ENCODE assay signal across 1 fruit fly cellular context in genomic region chr3R:23053936-23054335, dm6.
TF ChIP-seq lines count a peak whose summit lies in the region.

Gene p53, minus strand, starts transcription at chr3R:23054082.

TF ChIP-seq in whole organism, embryonic, 481 proteins besides CTCF, POLR2A, EP300 and RAD21 (continued from another document and continues in another):
- peak; percentile 64 for TF ChIP-seq CG10267 (tag; optimal IDR thresholded peaks at IDR 0.05; lab: Kevin White, UChicago)
- peak; percentile 67 for TF ChIP-seq CoRest (tag; optimal IDR thresholded peaks at IDR 0.05; lab: Kevin White, UChicago)
- TF ChIP-seq btn (GFP tag; optimal IDR thresholded peaks at IDR 0.05; lab: Kevin White, UChicago): peak; percentile 68
- TF ChIP-seq bcd (GFP tag; optimal IDR thresholded peaks at IDR 0.05; lab: Kevin White, UChicago): peak; percentile 89
- peak; percentile 21 for TF ChIP-seq Usf (GFP tag; optimal IDR thresholded peaks at IDR 0.05; lab: Kevin White, UChicago)
- peak; percentile 79 for TF ChIP-seq vvl (GFP tag; IDR thresholded peaks at IDR 0.05; lab: Robert Waterston, UW)
- TF ChIP-seq CG12071 (GFP tag; optimal IDR thresholded peaks at IDR 0.05; lab: Kevin White, UChicago): peak; percentile 82
- peak; percentile 69 for TF ChIP-seq emc (GFP tag; optimal IDR thresholded peaks at IDR 0.05; lab: Kevin White, UChicago)
- peak; percentile 76 for TF ChIP-seq unc-4 (GFP tag; IDR thresholded peaks at IDR 0.05; lab: Robert Waterston, UW; ENCODE audit: partially characterized antibody)
- TF ChIP-seq Sry-δ (GFP tag; optimal IDR thresholded peaks at IDR 0.05; lab: Kevin White, UChicago): peak; percentile 74
- peak; percentile 55 for TF ChIP-seq CG2678 (tag; optimal IDR thresholded peaks at IDR 0.05; lab: Kevin White, UChicago)
- no peak for TF ChIP-seq Taf1 (GFP tag; IDR thresholded peaks at IDR 0.05; lab: Robert Waterston, UW)
- peak; percentile 45 for TF ChIP-seq sqz (GFP tag; optimal IDR thresholded peaks at IDR 0.05; lab: Kevin White, UChicago)
- peak; percentile 88 for TF ChIP-seq CG33213 (GFP tag; optimal IDR thresholded peaks at IDR 0.05; lab: Kevin White, UChicago)
- TF ChIP-seq CG15514 (GFP tag; optimal IDR thresholded peaks at IDR 0.05; lab: Kevin White, UChicago): peak; percentile 87
- TF ChIP-seq Bdp1 (GFP tag; optimal IDR thresholded peaks at IDR 0.05; lab: Kevin White, UChicago): peak; percentile 41
- TF ChIP-seq Bgb (GFP tag; IDR thresholded peaks at IDR 0.05; lab: Robert Waterston, UW; ENCODE audit: partially characterized antibody): peak; percentile 76
- peak; percentile 66 for TF ChIP-seq CG14441 (GFP tag; IDR thresholded peaks at IDR 0.05; lab: Robert Waterston, UW)
- peak; percentile 74 for TF ChIP-seq odd (GFP tag; optimal IDR thresholded peaks at IDR 0.05; lab: Kevin White, UChicago)
- TF ChIP-seq CG13296 (GFP tag; optimal IDR thresholded peaks at IDR 0.05; lab: Kevin White, UChicago): peak; percentile 76
- no peak for TF ChIP-seq z (GFP tag; IDR thresholded peaks at IDR 0.05; lab: Robert Waterston, UW)
- peak; percentile 76 for TF ChIP-seq HLH3B (GFP tag; IDR thresholded peaks at IDR 0.05; lab: Robert Waterston, UW)
- peak; percentile 65 for TF ChIP-seq gsb (GFP tag; IDR thresholded peaks at IDR 0.05; lab: Robert Waterston, UW)
- peak; percentile 42; the same call in 1 of the 2 replicates for TF ChIP-seq klu (GFP tag; IDR thresholded peaks at IDR 0.05; lab: Robert Waterston, UW)
- TF ChIP-seq E2f2 (GFP tag; IDR thresholded peaks at IDR 0.05; lab: Robert Waterston, UW): peak; percentile 91
- peak; percentile 84 for TF ChIP-seq Dp (GFP tag; optimal IDR thresholded peaks at IDR 0.05; lab: Kevin White, UChicago)
- TF ChIP-seq NC2α (GFP tag; optimal IDR thresholded peaks at IDR 0.05; lab: Kevin White, UChicago): peak; percentile 32
- TF ChIP-seq org-1 (GFP tag; optimal IDR thresholded peaks at IDR 0.05; lab: Kevin White, UChicago): peak; percentile 43
- TF ChIP-seq YL-1 (GFP tag; optimal IDR thresholded peaks at IDR 0.05; lab: Kevin White, UChicago): peak; percentile 44
- peak; percentile 79 for TF ChIP-seq BEAF-32 (GFP tag; optimal IDR thresholded peaks at IDR 0.05; lab: Kevin White, UChicago)
- TF ChIP-seq maf-S (GFP tag; optimal IDR thresholded peaks at IDR 0.05; lab: Kevin White, UChicago): peak; percentile 68
- TF ChIP-seq mirr (GFP tag; optimal IDR thresholded peaks at IDR 0.05; lab: Kevin White, UChicago): peak; percentile 73
- TF ChIP-seq Blimp-1 (GFP tag; optimal IDR thresholded peaks at IDR 0.05; lab: Kevin White, UChicago): peak; percentile 41
- peak; percentile 18 for TF ChIP-seq Nf-YC (tag; optimal IDR thresholded peaks at IDR 0.05; lab: Kevin White, UChicago)
- TF ChIP-seq CG13624 (GFP tag; optimal IDR thresholded peaks at IDR 0.05; lab: Kevin White, UChicago): peak; percentile 84
- TF ChIP-seq luna (GFP tag; optimal IDR thresholded peaks at IDR 0.05; lab: Kevin White, UChicago): peak; percentile 64
- TF ChIP-seq Atf6 (GFP tag; IDR thresholded peaks at IDR 0.05; lab: Robert Waterston, UW): peak; percentile 58
- peak; percentile 80 for TF ChIP-seq CrebB (tag; optimal IDR thresholded peaks at IDR 0.05; lab: Kevin White, UChicago)
- TF ChIP-seq CG4282 (GFP tag; optimal IDR thresholded peaks at IDR 0.05; lab: Kevin White, UChicago): peak; percentile 30
- TF ChIP-seq row (GFP tag; IDR thresholded peaks at IDR 0.05; lab: Robert Waterston, UW): peak; percentile 55
- TF ChIP-seq Awh (GFP tag; IDR thresholded peaks at IDR 0.05; lab: Robert Waterston, UW): peak; percentile 78
- TF ChIP-seq CG11560 (tag; IDR thresholded peaks at IDR 0.05; lab: Robert Waterston, UW): no peak; the same call in 2 of the 3 replicates
- peak; percentile 60 for TF ChIP-seq fu2 (GFP tag; optimal IDR thresholded peaks at IDR 0.05; lab: Kevin White, UChicago)
- TF ChIP-seq CG12155 (GFP tag; optimal IDR thresholded peaks at IDR 0.05; lab: Kevin White, UChicago): peak; percentile 11
- TF ChIP-seq CG9932 (GFP tag; IDR thresholded peaks at IDR 0.05; lab: Robert Waterston, UW): peak; percentile 75
- peak; percentile 71 for TF ChIP-seq CG6813 (GFP tag; optimal IDR thresholded peaks at IDR 0.05; lab: Kevin White, UChicago)
- peak; percentile 81; the same call in 2 of the 3 replicates for TF ChIP-seq Dbx (GFP tag; IDR thresholded peaks at IDR 0.05; lab: Robert Waterston, UW)
- TF ChIP-seq CG12299 (tag; optimal IDR thresholded peaks at IDR 0.05; lab: Kevin White, UChicago): no peak
- TF ChIP-seq Ravus (GFP tag; IDR thresholded peaks at IDR 0.05; lab: Robert Waterston, UW): no peak
- peak; percentile 59 for TF ChIP-seq pho (GFP tag; optimal IDR thresholded peaks at IDR 0.05; lab: Kevin White, UChicago)
- peak; percentile 27 for TF ChIP-seq kay (GFP tag; optimal IDR thresholded peaks at IDR 0.05; lab: Kevin White, UChicago)
- TF ChIP-seq sisA (GFP tag; IDR thresholded peaks at IDR 0.05; lab: Robert Waterston, UW): peak; percentile 24; the same call in 1 of the 2 replicates
- no peak for TF ChIP-seq Trl (optimal IDR thresholded peaks at IDR 0.05; lab: Kevin White, UChicago)
- TF ChIP-seq Trl (GFP tag; optimal IDR thresholded peaks at IDR 0.05; lab: Kevin White, UChicago): peak; percentile 75
- TF ChIP-seq abd-A (tag; optimal IDR thresholded peaks at IDR 0.05; lab: Kevin White, UChicago): no peak
- peak; percentile 76 for TF ChIP-seq CG18599 (GFP tag; optimal IDR thresholded peaks at IDR 0.05; lab: Kevin White, UChicago)
- peak; percentile 56 for TF ChIP-seq Myb (GFP tag; optimal IDR thresholded peaks at IDR 0.05; lab: Kevin White, UChicago)
- no peak for TF ChIP-seq Hr39 (optimal IDR thresholded peaks at IDR 0.05; lab: Kevin White, UChicago)
- peak; percentile 19 for TF ChIP-seq CG16815 (GFP tag; optimal IDR thresholded peaks at IDR 0.05; lab: Kevin White, UChicago)
- no peak for TF ChIP-seq bowl (GFP tag; IDR thresholded peaks at IDR 0.05; lab: Robert Waterston, UW)
- peak; percentile 55; the same call in 1 of the 2 replicates for TF ChIP-seq ttk (GFP tag; IDR thresholded peaks at IDR 0.05; lab: Robert Waterston, UW)
- TF ChIP-seq CG4328 (GFP tag; optimal IDR thresholded peaks at IDR 0.05; lab: Kevin White, UChicago): peak; percentile 67
- TF ChIP-seq E2f1 (GFP tag; IDR thresholded peaks at IDR 0.05; lab: Robert Waterston, UW): 0 out of 2 replicates have a peak, but pooled peaks have one; percentile 20
- TF ChIP-seq tx (GFP tag; optimal IDR thresholded peaks at IDR 0.05; lab: Kevin White, UChicago): peak; percentile 12
- TF ChIP-seq CG7556 (GFP tag; optimal IDR thresholded peaks at IDR 0.05; lab: Kevin White, UChicago): peak; percentile 33
- peak; percentile 67 for TF ChIP-seq CG12104 (GFP tag; optimal IDR thresholded peaks at IDR 0.05; lab: Kevin White, UChicago)
- TF ChIP-seq jumu (GFP tag; optimal IDR thresholded peaks at IDR 0.05; lab: Kevin White, UChicago): no peak
- peak; percentile 55 for TF ChIP-seq CG4730 (GFP tag; IDR thresholded peaks at IDR 0.05; lab: Robert Waterston, UW)
- TF ChIP-seq Dref (GFP tag; IDR thresholded peaks at IDR 0.05; lab: Robert Waterston, UW): peak; percentile 88
- no peak for TF ChIP-seq pita (GFP tag; optimal IDR thresholded peaks at IDR 0.05; lab: Kevin White, UChicago)
- peak; percentile 56 for TF ChIP-seq CG17912 (GFP tag; optimal IDR thresholded peaks at IDR 0.05; lab: Kevin White, UChicago)
- TF ChIP-seq ftz-f1 (GFP tag; optimal IDR thresholded peaks at IDR 0.05; lab: Kevin White, UChicago): no peak
- no peak for TF ChIP-seq jigr1 (GFP tag; IDR thresholded peaks at IDR 0.05; lab: Robert Waterston, UW)
- no peak for TF ChIP-seq Poxn (GFP tag; IDR thresholded peaks at IDR 0.05; lab: Robert Waterston, UW)
- peak; percentile 18 for TF ChIP-seq MESR4 (GFP tag; optimal IDR thresholded peaks at IDR 0.05; lab: Kevin White, UChicago)
- TF ChIP-seq Nf-YB (GFP tag; optimal IDR thresholded peaks at IDR 0.05; lab: Kevin White, UChicago): peak; percentile 50
- TF ChIP-seq shn (GFP tag; optimal IDR thresholded peaks at IDR 0.05; lab: Kevin White, UChicago): peak; percentile 58
- TF ChIP-seq pfk (GFP tag; optimal IDR thresholded peaks at IDR 0.05; lab: Kevin White, UChicago): peak; percentile 37
- peak; percentile 63 for TF ChIP-seq CG10147 (GFP tag; optimal IDR thresholded peaks at IDR 0.05; lab: Kevin White, UChicago)
- no peak for TF ChIP-seq Xrp1 (GFP tag; IDR thresholded peaks at IDR 0.05; lab: Robert Waterston, UW)
- TF ChIP-seq CG3065 (GFP tag; optimal IDR thresholded peaks at IDR 0.05; lab: Kevin White, UChicago): no peak
- peak; percentile 64 for TF ChIP-seq ash1 (GFP tag; optimal IDR thresholded peaks at IDR 0.05; lab: Kevin White, UChicago)
- peak; percentile 61 for TF ChIP-seq Abd-B (GFP tag; optimal IDR thresholded peaks at IDR 0.05; lab: Kevin White, UChicago)
- TF ChIP-seq CG14710 (tag; optimal IDR thresholded peaks at IDR 0.05; lab: Kevin White, UChicago): peak; percentile 73
- no peak for TF ChIP-seq seq (GFP tag; IDR thresholded peaks at IDR 0.05; lab: Robert Waterston, UW)
- TF ChIP-seq lmd (GFP tag; IDR thresholded peaks at IDR 0.05; lab: Robert Waterston, UW): peak; percentile 79
- TF ChIP-seq HLH4C (GFP tag; IDR thresholded peaks at IDR 0.05; lab: Robert Waterston, UW; ENCODE audit: partially characterized antibody): peak; percentile 64
- TF ChIP-seq Aef1 (GFP tag; IDR thresholded peaks at IDR 0.05; lab: Robert Waterston, UW): peak; percentile 30; the same call in 2 of the 3 replicates
- no peak for TF ChIP-seq GATAe (GFP tag; conservative IDR thresholded peaks at IDR 0.05; lab: Robert Waterston, UW)
- no peak for TF ChIP-seq run (tag; optimal IDR thresholded peaks at IDR 0.05; lab: Kevin White, UChicago)
- peak; percentile 26 for TF ChIP-seq kni (GFP tag; optimal IDR thresholded peaks at IDR 0.05; lab: Kevin White, UChicago)
- TF ChIP-seq Med (GFP tag; lab: Kevin White, UChicago): peak; percentile 98
- peak; percentile 79 for TF ChIP-seq PHDP (tag; optimal IDR thresholded peaks at IDR 0.05; lab: Kevin White, UChicago)
- peak; percentile 49 for TF ChIP-seq CG8359 (GFP tag; optimal IDR thresholded peaks at IDR 0.05; lab: Kevin White, UChicago; ENCODE audit: borderline replicate concordance)
- peak; percentile 47 for TF ChIP-seq trh (GFP tag; optimal IDR thresholded peaks at IDR 0.05; lab: Kevin White, UChicago)
- TF ChIP-seq amos (GFP tag; IDR thresholded peaks at IDR 0.05; lab: Robert Waterston, UW; ENCODE audit: partially characterized antibody): peak; percentile 80
- peak; percentile 67 for TF ChIP-seq hbn (GFP tag; IDR thresholded peaks at IDR 0.05; lab: Robert Waterston, UW; ENCODE audit: partially characterized antibody)
- TF ChIP-seq sob (GFP tag; IDR thresholded peaks at IDR 0.05; lab: Robert Waterston, UW): peak; percentile 80
- TF ChIP-seq CG31388 (GFP tag; optimal IDR thresholded peaks at IDR 0.05; lab: Kevin White, UChicago): no peak
- peak; percentile 64 for TF ChIP-seq slp2 (GFP tag; optimal IDR thresholded peaks at IDR 0.05; lab: Kevin White, UChicago)
- no peak for TF ChIP-seq tll (GFP tag; optimal IDR thresholded peaks at IDR 0.05; lab: Kevin White, UChicago)
- TF ChIP-seq CG17385 (GFP tag; optimal IDR thresholded peaks at IDR 0.05; lab: Kevin White, UChicago): peak; percentile 72
- TF ChIP-seq schlank (tag; optimal IDR thresholded peaks at IDR 0.05; lab: Kevin White, UChicago): peak; percentile 74
- peak; percentile 73 for TF ChIP-seq CG17186 (GFP tag; optimal IDR thresholded peaks at IDR 0.05; lab: Kevin White, UChicago)
- TF ChIP-seq BtbVII (GFP tag; optimal IDR thresholded peaks at IDR 0.05; lab: Kevin White, UChicago): peak; percentile 79
- TF ChIP-seq Eip74EF (GFP tag; optimal IDR thresholded peaks at IDR 0.05; lab: Kevin White, UChicago): peak in 1 of 2 experiments; percentile 27
- TF ChIP-seq CG3838 (GFP tag; optimal IDR thresholded peaks at IDR 0.05; lab: Kevin White, UChicago): peak; percentile 38
- peak; percentile 48 for TF ChIP-seq Ssrp (tag; optimal IDR thresholded peaks at IDR 0.05; lab: Kevin White, UChicago)
- TF ChIP-seq jing (GFP tag; optimal IDR thresholded peaks at IDR 0.05; lab: Kevin White, UChicago): peak; percentile 34
- peak; percentile 54 for TF ChIP-seq CG15269 (tag; optimal IDR thresholded peaks at IDR 0.05; lab: Kevin White, UChicago)
- TF ChIP-seq Dll (GFP tag; IDR thresholded peaks at IDR 0.05; lab: Robert Waterston, UW; ENCODE audit: partially characterized antibody): peak; percentile 71
- TF ChIP-seq CG9817 (tag; optimal IDR thresholded peaks at IDR 0.05; lab: Kevin White, UChicago): peak; percentile 66
- TF ChIP-seq wdn (GFP tag; IDR thresholded peaks at IDR 0.05; lab: Robert Waterston, UW): peak; percentile 49; the same call in 1 of the 2 replicates
- TF ChIP-seq knrl (GFP tag; IDR thresholded peaks at IDR 0.05; lab: Robert Waterston, UW; ENCODE audit: partially characterized antibody): peak; percentile 74; the same call in 2 of the 3 replicates
- TF ChIP-seq Hr51 (GFP tag; optimal IDR thresholded peaks at IDR 0.05; lab: Kevin White, UChicago): peak; percentile 49 to 61
- TF ChIP-seq en (GFP tag; optimal IDR thresholded peaks at IDR 0.05; lab: Kevin White, UChicago): peak; percentile 37
- peak; percentile 90 for TF ChIP-seq stwl (tag; optimal IDR thresholded peaks at IDR 0.05; lab: Kevin White, UChicago)
- no peak for TF ChIP-seq pan (optimal IDR thresholded peaks at IDR 0.05; lab: Kevin White, UChicago)
- TF ChIP-seq pan (GFP tag; optimal IDR thresholded peaks at IDR 0.05 in 1 of 2, IDR thresholded peaks at IDR 0.05 in 1 of 2): peak in 1 of 2 experiments; percentile 73
- peak; percentile 73 for TF ChIP-seq CG12659 (GFP tag; optimal IDR thresholded peaks at IDR 0.05; lab: Kevin White, UChicago)
- TF ChIP-seq sna (GFP tag; IDR thresholded peaks at IDR 0.05; lab: Robert Waterston, UW; ENCODE audit: partially characterized antibody): peak; percentile 61; the same call in 1 of the 2 replicates
- peak; percentile 70 for TF ChIP-seq scrt (GFP tag; optimal IDR thresholded peaks at IDR 0.05; lab: Kevin White, UChicago)
- TF ChIP-seq CG6254 (GFP tag; optimal IDR thresholded peaks at IDR 0.05; lab: Kevin White, UChicago): peak; percentile 62
- TF ChIP-seq CG8924 (tag; optimal IDR thresholded peaks at IDR 0.05; lab: Kevin White, UChicago): no peak
- TF ChIP-seq CG18764 (GFP tag; optimal IDR thresholded peaks at IDR 0.05; lab: Kevin White, UChicago): peak; percentile 63
- TF ChIP-seq D (optimal IDR thresholded peaks at IDR 0.05; lab: Kevin White, UChicago): no peak
- peak; percentile 62 for TF ChIP-seq D (GFP tag; optimal IDR thresholded peaks at IDR 0.05; lab: Kevin White, UChicago)
- peak; percentile 48 for TF ChIP-seq Nf-YA (GFP tag; IDR thresholded peaks at IDR 0.05; lab: Robert Waterston, UW)
- peak; percentile 74 for TF ChIP-seq onecut (GFP tag; IDR thresholded peaks at IDR 0.05; lab: Robert Waterston, UW)
- peak; percentile 66 for TF ChIP-seq CG31365 (tag; optimal IDR thresholded peaks at IDR 0.05; lab: Kevin White, UChicago)
